Worm (Caenorhabditis elegans) whole organism, dauer: Measurements from ENCODE around the gene Y70G10A.3.

Experiments used
- unc-62 ChIP-seq: sonication (generic microtip); optimal IDR thresholded peaks from 2 replicates; lab custom pipeline; 2017; ENCODE audit warnings: missing biosample characterization, missing genetic modification reagents, missing genetic modification characterization

The Y70G10A.3 gene

ce11 chrIII:10271807-10272206 is 32.9 kb downstream of the Y70G10A.3 start:
- no peak for TF ChIP-seq unc-62 (GFP tag; lab: Kevin White, UChicago)

- TF ChIP-seq unc-62 (GFP tag; lab: Kevin White, UChicago): no peak
Observed at ce11 chrIII:10278826-10279225, 39.9 kb downstream of the Y70G10A.3 start, which contains the start of gene pad-2. Gene pad-2 (plus strand): TSS chrIII:10279126.

- no peak for TF ChIP-seq unc-62 (GFP tag; lab: Kevin White, UChicago)
Observed at ce11 chrIII:10284214-10284613, 45.3 kb downstream of the Y70G10A.3 start.

- no peak for TF ChIP-seq unc-62 (GFP tag; lab: Kevin White, UChicago)
Observed at ce11 chrIII:10285623-10286022, 46.7 kb downstream of the Y70G10A.3 start, which contains the start of gene K10G9.2. Gene K10G9.2 (plus strand): TSS chrIII:10285923.

ce11 chrIII:10289790-10290189 is 50.9 kb downstream of the Y70G10A.3 start:
- TF ChIP-seq unc-62 (GFP tag; lab: Kevin White, UChicago): no peak

- TF ChIP-seq unc-62 (GFP tag; lab: Kevin White, UChicago): no peak
Observed at ce11 chrIII:10290541-10290940, 51.6 kb downstream of the Y70G10A.3 start.

ce11 chrIII:10293362-10293761 is 54.5 kb downstream of the Y70G10A.3 start:
- TF ChIP-seq unc-62 (GFP tag; lab: Kevin White, UChicago): no peak

ce11 chrIII:10293946-10294345 is 55.0 kb downstream of the Y70G10A.3 start:
- TF ChIP-seq unc-62 (GFP tag; lab: Kevin White, UChicago): no peak
